Worm (Caenorhabditis elegans) whole organism, L4 larva: Measurements from ENCODE around the gene nhr-11.

Experiments
- hlh-30 ChIP-seq: sonication (generic microtip); optimal IDR thresholded peaks from 2 replicates; lab custom pipeline; 2017; ENCODE audit warnings: antibody characterized with exemption, mild to moderate bottlenecking, missing genetic modification characterization, missing compliant biosample characterization; ENCODE audit not compliant: insufficient read depth
- pha-4 ChIP-seq, 2 experiments: fragments of 150-350 bp in 1 of 2; fragments of 200-800 bp in 1 of 2; sonication (Bioruptor generic) in 1 of 2; IDR thresholded peaks in 1 of 2; optimal IDR thresholded peaks in 1 of 2; 2 replicates each; pipeline versions ENCODE4 v1.3.6 to Lab custom; 2014 to 2022; ENCODE audit warnings: missing genetic modification characterization in 2 of 2, missing genetic modification reagents in 2 of 2, missing biosample characterization in 1 of 2, missing compliant biosample characterization in 1 of 2

DNA sequence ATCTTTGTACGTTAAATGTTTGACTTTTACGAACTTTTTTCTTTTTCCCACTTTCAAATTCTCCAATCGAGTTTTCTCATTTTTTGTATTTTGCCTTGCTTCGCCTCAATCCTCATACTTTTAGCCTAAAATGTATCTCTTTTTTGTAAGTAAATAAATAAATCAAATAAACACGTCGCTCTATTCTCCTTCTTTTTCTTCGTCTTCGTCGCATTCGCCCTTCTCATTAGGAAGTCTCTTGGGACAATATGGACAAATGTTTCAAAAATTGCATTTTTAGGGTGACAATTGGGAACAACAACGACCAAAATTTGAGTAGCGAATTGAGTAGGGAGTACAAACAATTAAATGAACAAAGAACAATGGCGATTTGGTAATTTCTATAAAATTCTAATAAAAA lies 22.2 kb downstream of the nhr-11 start:
- TF ChIP-seq hlh-30 (tag; lab: Kevin White, UChicago) (no peak), pha-4 (GFP tag; IDR thresholded peaks at IDR 0.05; lab: Robert Waterston, UW) (no peak), pha-4 (tag; optimal IDR thresholded peaks at IDR 0.05; lab: Kevin White, UChicago) (no peak)
